Fruit fly (Drosophila melanogaster) Kc167 (cell line): ENCODE data around the gene Nagk.

Experiments used
- h ChIP-seq: fragments of >200 bp; optimal IDR thresholded peaks from 3 replicates; lab custom pipeline; 2018; ENCODE audit warnings: missing external identifiers
- insv ChIP-seq: fragments of >200 bp; optimal IDR thresholded peaks from 3 replicates; lab custom pipeline; 2018; ENCODE audit warnings: missing external identifiers
- psq ChIP-seq: fragments of >200 bp; optimal IDR thresholded peaks from 2 replicates; lab custom pipeline; 2017; ENCODE audit warnings: missing external identifiers

DNA sequence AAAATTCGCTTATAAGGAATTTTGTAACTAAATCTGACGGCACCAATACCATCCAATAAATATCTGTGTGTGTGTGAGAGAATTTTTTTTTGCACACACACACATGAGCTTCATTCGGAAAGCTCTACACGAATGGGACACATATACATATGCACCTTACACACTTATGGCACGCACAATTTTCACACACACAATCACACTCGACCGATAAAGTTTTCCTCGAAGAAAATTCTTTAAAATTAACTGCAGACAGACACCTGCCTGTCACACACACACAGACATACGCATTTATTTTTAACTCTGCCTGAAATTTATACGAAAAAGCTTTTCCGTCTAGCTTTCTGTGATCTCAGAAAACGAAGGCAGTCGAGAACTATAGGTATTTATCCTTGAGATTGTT, 32.4 kb downstream of the Nagk start:
- TF ChIP-seq psq (lab: Kevin White, UChicago) = no peak
- no peak for TF ChIP-seq insv (lab: Kevin White, UChicago)
- TF ChIP-seq h (lab: Kevin White, UChicago) = no peak
